Fruit fly (Drosophila melanogaster) whole organism, embryonic: Measurements from ENCODE around the gene RpL23A.

Experiments used
- CG10366 ChIP-seq: fragments of 200-800 bp; sonication (Bioruptor generic); IDR thresholded peaks from 2 replicates; pipeline ENCODE4 v1.3.6; 2022; ENCODE audit warnings: missing biosample characterization, missing genetic modification characterization
- CG11093 ChIP-seq: fragments of 200-800 bp; sonication (Bioruptor generic); IDR thresholded peaks from 3 replicates; pipeline ENCODE4 v1.3.6; 2022; ENCODE audit warnings: missing biosample characterization, missing genetic modification characterization
- CG11695 ChIP-seq: fragments of 200-800 bp; sonication (Bioruptor generic); IDR thresholded peaks from 3 replicates; pipeline ENCODE4 v1.3.6; 2022; ENCODE audit warnings: missing biosample characterization, missing genetic modification characterization
- CG12744 ChIP-seq: fragments of 200-800 bp; sonication (Bioruptor generic); optimal IDR thresholded peaks from 2 replicates; lab custom pipeline; 2016; ENCODE audit warnings: missing biosample characterization, missing genetic modification characterization
- CG14441 ChIP-seq: fragments of 200-800 bp; sonication (Bioruptor generic); IDR thresholded peaks from 2 replicates; pipeline ENCODE4 v1.3.6; 2022; ENCODE audit warnings: missing biosample characterization, missing genetic modification characterization
- CG15696 ChIP-seq: fragments of 200-800 bp; sonication (Bioruptor generic); optimal IDR thresholded peaks from 2 replicates; lab custom pipeline; 2019; ENCODE audit warnings: missing biosample characterization, mild to moderate bottlenecking, missing genetic modification characterization, moderate library complexity
- CG1603 ChIP-seq: fragments of 200-800 bp; sonication (Bioruptor generic); optimal IDR thresholded peaks from 2 replicates; lab custom pipeline; 2019; ENCODE audit warnings: missing biosample characterization, mild to moderate bottlenecking, missing genetic modification characterization, moderate library complexity
- CG16863 ChIP-seq: fragments of 200-800 bp; sonication (Bioruptor generic); optimal IDR thresholded peaks from 3 replicates; lab custom pipeline; 2016; ENCODE audit warnings: missing biosample characterization, missing genetic modification characterization
- CG17359 ChIP-seq: fragments of 200-800 bp; sonication (Bioruptor generic); optimal IDR thresholded peaks from 3 replicates; lab custom pipeline; 2018; ENCODE audit warnings: missing biosample characterization, mild to moderate bottlenecking, missing genetic modification characterization, moderate library complexity
- CG17802 ChIP-seq: fragments of 200-800 bp; sonication (Bioruptor generic); optimal IDR thresholded peaks from 2 replicates; lab custom pipeline; 2018; ENCODE audit warnings: missing biosample characterization, mild to moderate bottlenecking, missing genetic modification characterization, moderate library complexity
- CG17829 ChIP-seq: fragments of 200-800 bp; optimal IDR thresholded peaks from 2 replicates; lab custom pipeline; 2019; ENCODE audit warnings: missing biosample characterization, mild to moderate bottlenecking, missing genetic modification characterization, moderate library complexity
- CG18764 ChIP-seq: fragments of 200-800 bp; sonication (Bioruptor generic); optimal IDR thresholded peaks from 3 replicates; lab custom pipeline; 2016; ENCODE audit warnings: missing biosample characterization, missing genetic modification characterization
- CG33213 ChIP-seq: fragments of 200-800 bp; sonication (Bioruptor generic); optimal IDR thresholded peaks from 3 replicates; lab custom pipeline; 2016; ENCODE audit warnings: missing biosample characterization, missing genetic modification characterization
- CG6654 ChIP-seq: fragments of 200-800 bp; sonication (Bioruptor generic); optimal IDR thresholded peaks from 2 replicates; lab custom pipeline; 2017; ENCODE audit warnings: missing biosample characterization, mild to moderate bottlenecking, missing genetic modification characterization
- CG6813 ChIP-seq: fragments of 200-800 bp; sonication (Bioruptor generic); optimal IDR thresholded peaks from 2 replicates; lab custom pipeline; 2017; ENCODE audit warnings: missing biosample characterization, missing genetic modification characterization, mild to moderate bottlenecking, moderate library complexity, missing genetic modification reagents
- CG7839 ChIP-seq: fragments of 200-800 bp; sonication (Bioruptor generic); optimal IDR thresholded peaks from 3 replicates; lab custom pipeline; 2018; ENCODE audit warnings: missing biosample characterization, mild to moderate bottlenecking, missing genetic modification characterization, moderate library complexity
- D19A ChIP-seq: fragments of 200-800 bp; optimal IDR thresholded peaks from 3 replicates; lab custom pipeline; 2019; ENCODE audit warnings: missing biosample characterization, mild to moderate bottlenecking, missing genetic modification characterization, moderate library complexity
- Dbx ChIP-seq: fragments of 200-800 bp; sonication (Bioruptor generic); IDR thresholded peaks from 3 replicates; pipeline ENCODE4 v1.3.6; 2022; ENCODE audit warnings: missing biosample characterization, missing genetic modification characterization
- ERR ChIP-seq: fragments of 200-800 bp; sonication (Bioruptor generic); optimal IDR thresholded peaks from 2 replicates; lab custom pipeline; 2016; ENCODE audit warnings: missing biosample characterization, missing genetic modification characterization
- Fer1 ChIP-seq: fragments of 200-800 bp; sonication (Bioruptor generic); optimal IDR thresholded peaks from 2 replicates; lab custom pipeline; 2017; ENCODE audit warnings: missing biosample characterization, mild to moderate bottlenecking, missing genetic modification characterization
- HHEX ChIP-seq: fragments of 200-800 bp; sonication (Bioruptor generic); optimal IDR thresholded peaks from 3 replicates; lab custom pipeline; 2017; ENCODE audit warnings: missing biosample characterization, mild to moderate bottlenecking, missing genetic modification characterization, missing genetic modification reagents
- Hand ChIP-seq: fragments of 200-800 bp; sonication (Bioruptor generic); optimal IDR thresholded peaks from 2 replicates; lab custom pipeline; 2017; ENCODE audit warnings: mild to moderate bottlenecking, missing biosample characterization, missing genetic modification reagents, missing genetic modification characterization
- NFAT ChIP-seq: fragments of 200-800 bp; sonication (Bioruptor generic); IDR thresholded peaks from 2 replicates; pipeline ENCODE4 v1.3.6; 2022; ENCODE audit warnings: missing biosample characterization, missing genetic modification characterization
- Nf-YA ChIP-seq: fragments of 200-800 bp; sonication (Bioruptor generic); IDR thresholded peaks from 2 replicates; pipeline ENCODE4 v1.3.6; 2022; ENCODE audit warnings: missing biosample characterization, missing genetic modification characterization
- Vsx1 ChIP-seq: fragments of 200-800 bp; sonication (Bioruptor generic); optimal IDR thresholded peaks from 2 replicates; lab custom pipeline; 2017; ENCODE audit warnings: missing biosample characterization, mild to moderate bottlenecking, missing genetic modification characterization, missing genetic modification reagents
- amos ChIP-seq: fragments of 200-800 bp; sonication (Bioruptor generic); IDR thresholded peaks from 2 replicates; pipeline ENCODE4 v1.3.6; 2022; ENCODE audit warnings: missing biosample characterization, missing genetic modification characterization; ENCODE audit not compliant: partially characterized antibody
- bbx ChIP-seq: fragments of 200-800 bp; sonication (Bioruptor generic); IDR thresholded peaks from 2 replicates; pipeline ENCODE4 v1.3.6; 2022; ENCODE audit warnings: missing biosample characterization, missing genetic modification characterization; ENCODE audit not compliant: partially characterized antibody
- croc ChIP-seq: fragments of 200-800 bp; sonication (Bioruptor generic); conservative IDR thresholded peaks from 3 replicates; pipeline ENCODE4 v1.3.6; 2022; ENCODE audit warnings: missing biosample characterization, missing genetic modification characterization
- dan ChIP-seq: fragments of 200-800 bp; sonication (Bioruptor generic); IDR thresholded peaks from 2 replicates; pipeline ENCODE4 v1.3.6; 2022; ENCODE audit warnings: missing biosample characterization, missing genetic modification characterization
- disco-r ChIP-seq: fragments of 200-800 bp; sonication (Bioruptor generic); optimal IDR thresholded peaks from 2 replicates; lab custom pipeline; 2016; ENCODE audit warnings: missing biosample characterization, missing genetic modification characterization
- dysf ChIP-seq: fragments of 200-800 bp; sonication (Bioruptor generic); IDR thresholded peaks from 3 replicates; pipeline ENCODE4 v1.3.6; 2022; ENCODE audit warnings: missing biosample characterization, missing genetic modification characterization
- ewg ChIP-seq: fragments of 200-800 bp; sonication (Bioruptor generic); optimal IDR thresholded peaks from 3 replicates; lab custom pipeline; 2017; ENCODE audit warnings: mild to moderate bottlenecking, missing biosample characterization, missing genetic modification reagents, missing genetic modification characterization
- fd102C ChIP-seq: fragments of 200-800 bp; sonication (Bioruptor generic); optimal IDR thresholded peaks from 2 replicates; lab custom pipeline; 2018; ENCODE audit warnings: missing biosample characterization, mild to moderate bottlenecking, missing genetic modification characterization, moderate library complexity
- fru ChIP-seq: fragments of >200 bp; optimal IDR thresholded peaks from 2 replicates; lab custom pipeline; 2017
- grn ChIP-seq: fragments of 200-800 bp; sonication (Bioruptor generic); optimal IDR thresholded peaks from 3 replicates; lab custom pipeline; 2017; ENCODE audit warnings: missing biosample characterization, missing genetic modification characterization
- gsb-n ChIP-seq: fragments of 200-800 bp; sonication (Bioruptor generic); optimal IDR thresholded peaks from 3 replicates; lab custom pipeline; 2018; ENCODE audit warnings: missing biosample characterization, mild to moderate bottlenecking, missing genetic modification characterization
- ind ChIP-seq: fragments of 200-800 bp; sonication (Bioruptor generic); optimal IDR thresholded peaks from 3 replicates; lab custom pipeline; 2016; ENCODE audit warnings: missing biosample characterization, missing genetic modification characterization
- jigr1 ChIP-seq: fragments of 200-800 bp; sonication (Bioruptor generic); IDR thresholded peaks from 3 replicates; pipeline ENCODE4 v1.3.6; 2022; ENCODE audit warnings: missing biosample characterization, missing genetic modification characterization
- ken ChIP-seq: fragments of 200-800 bp; sonication (Bioruptor generic); IDR thresholded peaks from 3 replicates; pipeline ENCODE4 v1.3.6; 2022; ENCODE audit warnings: missing biosample characterization, missing genetic modification characterization
- otp ChIP-seq: fragments of 200-800 bp; sonication (Bioruptor generic); IDR thresholded peaks from 3 replicates; pipeline ENCODE4, ENCODE4 v1.3.6; 2022; ENCODE audit warnings: missing biosample characterization, missing genetic modification characterization
- p53 ChIP-seq: fragments of 200-800 bp; sonication (Bioruptor generic); optimal IDR thresholded peaks from 2 replicates; lab custom pipeline; 2016; ENCODE audit warnings: missing biosample characterization, missing genetic modification characterization
- sens-2 ChIP-seq: fragments of 200-800 bp; sonication (Bioruptor generic); IDR thresholded peaks from 2 replicates; pipeline ENCODE4 v1.3.6; 2022; ENCODE audit warnings: missing biosample characterization, missing genetic modification characterization
- seq ChIP-seq: fragments of 200-800 bp; sonication (Bioruptor generic); IDR thresholded peaks from 2 replicates; pipeline ENCODE4 v1.3.6; 2022; ENCODE audit warnings: missing biosample characterization, missing genetic modification characterization
- shn ChIP-seq: fragments of 200-800 bp; sonication (Bioruptor generic); optimal IDR thresholded peaks from 3 replicates; lab custom pipeline; 2016; ENCODE audit warnings: missing biosample characterization, missing genetic modification characterization
- sim ChIP-seq: fragments of 200-800 bp; sonication (Bioruptor generic); IDR thresholded peaks from 2 replicates; pipeline ENCODE4 v1.3.6; 2022; ENCODE audit warnings: missing biosample characterization, missing genetic modification characterization
- slbo ChIP-seq: fragments of 200-800 bp; sonication (Bioruptor generic); IDR thresholded peaks from 2 replicates; pipeline ENCODE4 v1.3.6; 2022; ENCODE audit warnings: missing biosample characterization, missing genetic modification characterization
- tio ChIP-seq: fragments of 200-800 bp; sonication (Bioruptor generic); optimal IDR thresholded peaks from 2 replicates; lab custom pipeline; 2017; ENCODE audit warnings: missing biosample characterization, missing genetic modification characterization, inconsistent platforms
- ttk ChIP-seq: fragments of 200-800 bp; sonication (Bioruptor generic); IDR thresholded peaks from 2 replicates; pipeline ENCODE4 v2.1.2; 2022; ENCODE audit warnings: missing biosample characterization, missing genetic modification characterization

RpL23A gene

DNA sequence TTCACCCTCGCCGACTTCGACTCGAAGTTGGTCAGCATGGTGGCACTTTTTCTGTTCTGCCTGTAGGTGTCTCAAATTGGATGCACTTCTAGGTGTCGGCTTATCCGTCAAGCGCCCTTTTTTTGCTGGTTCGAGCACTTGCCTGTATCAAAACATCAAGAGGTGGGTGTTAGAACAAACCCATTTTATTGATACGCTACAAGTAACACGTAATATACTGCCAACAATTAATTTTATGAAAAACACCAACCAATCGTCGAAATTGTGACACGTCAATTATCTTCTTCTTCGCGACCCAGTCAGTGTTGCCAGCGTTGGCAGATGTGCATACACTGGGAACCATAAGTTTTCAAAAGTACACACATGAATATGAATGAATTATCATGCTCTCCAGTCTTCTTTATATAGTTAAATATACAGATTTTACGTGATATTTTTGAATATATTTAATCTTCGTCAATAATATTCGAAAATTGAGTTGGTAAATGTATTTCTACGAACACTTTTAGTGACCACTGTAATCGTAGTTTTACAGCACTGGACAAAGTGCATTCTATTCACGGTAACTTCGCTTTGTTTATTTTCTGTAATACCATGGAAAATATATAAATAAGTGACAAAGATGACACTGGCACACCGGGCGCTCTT lies 23.4 kb downstream of the RpL23A start, which contains the start of the genes alphaCOP and CG13919 (continued):
- TF ChIP-seq CG18764 (peak; percentile 88), CG17802 (tag; lab: Kevin White, UChicago) (peak; percentile 75), CG6813 (peak; percentile 75), seq (peak; percentile 96), dysf (GFP tag; lab: Robert Waterston, UW) (peak; percentile 97), bbx (GFP tag; lab: Robert Waterston, UW) (no peak), Vsx1 (peak; percentile 87), CG7839 (peak; percentile 99), Dbx (GFP tag; lab: Robert Waterston, UW) (peak; percentile 93), CG33213 (peak; percentile 80), grn (GFP tag; lab: Kevin White, UChicago) (peak; percentile 85), shn (GFP tag; lab: Kevin White, UChicago) (peak; percentile 84), Hand (peak; percentile 91), croc (peak; percentile 95), sim (GFP tag; lab: Robert Waterston, UW) (peak; percentile 87), sens-2 (GFP tag; lab: Robert Waterston, UW) (peak; percentile 96), D19A (tag; lab: Kevin White, UChicago) (peak; percentile 88), otp (GFP tag; lab: Robert Waterston, UW) (peak; percentile 98), CG1603 (tag; lab: Kevin White, UChicago) (peak; percentile 86)

DNA sequence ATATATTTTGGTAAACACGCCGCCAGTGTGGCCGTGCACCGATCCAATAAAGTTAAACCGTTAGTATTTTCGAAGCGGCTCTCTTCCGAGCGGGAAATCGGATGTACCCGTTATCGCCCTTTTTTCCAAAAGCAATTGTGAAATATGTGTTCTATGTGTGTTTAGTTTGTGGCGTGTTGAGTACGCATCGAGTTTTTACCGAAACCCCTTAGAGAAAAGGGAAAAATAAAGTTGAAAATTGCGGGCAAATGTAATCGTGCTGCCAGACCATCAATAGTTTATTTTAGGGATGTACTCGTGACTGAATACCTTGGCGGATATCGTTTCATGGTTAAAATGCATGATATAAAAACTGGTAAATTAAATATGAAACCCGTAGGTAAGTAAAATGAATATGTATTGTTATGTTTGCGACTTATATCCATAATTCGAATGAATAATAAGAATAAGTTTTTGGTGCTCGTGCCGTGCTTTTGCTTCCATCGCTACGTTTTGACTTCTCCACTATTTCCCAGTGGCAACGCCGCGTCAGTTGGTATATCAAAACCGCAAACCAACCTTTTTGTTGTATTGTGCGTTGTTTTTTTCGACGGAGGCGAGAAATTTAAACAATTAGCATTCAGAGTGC lies 29.2 kb downstream of the RpL23A start, which contains the start of the genes Mettl2 and Bgb:
Mettl2 (minus strand) TSS at position 51 of the 628 bp plus-strand sequence.
Bgb (plus strand) TSS at position 527 of the 628 bp plus-strand sequence.
- TF ChIP-seq CG17829 (tag; lab: Kevin White, UChicago) = peak; percentile 77
- TF ChIP-seq otp (GFP tag; lab: Robert Waterston, UW) = 0 out of 3 replicates have a peak, but pooled peaks have one; percentile 34
- TF ChIP-seq fd102C = no peak
- peak; percentile 16 for TF ChIP-seq CG6654 (GFP tag; lab: Kevin White, UChicago)
- TF ChIP-seq CG12744 (GFP tag; lab: Kevin White, UChicago) = no peak
- no peak for TF ChIP-seq tio (GFP tag; lab: Kevin White, UChicago)
- no peak for TF ChIP-seq fru (lab: Kevin White, UChicago)
- peak; percentile 41; the same call in 1 of the 2 replicates for TF ChIP-seq bbx (GFP tag; lab: Robert Waterston, UW)
- peak; percentile 64 for TF ChIP-seq NFAT (GFP tag; lab: Robert Waterston, UW)
- TF ChIP-seq ERR = peak; percentile 28
- peak; percentile 49 for TF ChIP-seq gsb-n (tag; lab: Kevin White, UChicago)
- TF ChIP-seq HHEX (GFP tag; lab: Kevin White, UChicago) = peak; percentile 32
- peak; percentile 66 for TF ChIP-seq amos (GFP tag; lab: Robert Waterston, UW)
- peak; percentile 58 for TF ChIP-seq Fer1
- peak; percentile 29 for TF ChIP-seq ewg (GFP tag; lab: Kevin White, UChicago)
- peak; percentile 90 for TF ChIP-seq ind (GFP tag; lab: Kevin White, UChicago)
- peak; percentile 69 for TF ChIP-seq CG10366
- peak; percentile 49; the same call in 1 of the 3 replicates for TF ChIP-seq CG11093
- peak; percentile 49 for TF ChIP-seq CG16863 (GFP tag; lab: Kevin White, UChicago)
- TF ChIP-seq CG14441 = peak; percentile 81
- peak; percentile 60 for TF ChIP-seq disco-r (GFP tag; lab: Kevin White, UChicago)
- peak; percentile 71; the same call in 2 of the 3 replicates for TF ChIP-seq jigr1
- peak; percentile 89 for TF ChIP-seq CG15696 (tag; lab: Kevin White, UChicago)
- peak; percentile 40; the same call in 1 of the 2 replicates for TF ChIP-seq dan (GFP tag; lab: Robert Waterston, UW)
- peak; percentile 18 for TF ChIP-seq p53 (GFP tag; lab: Kevin White, UChicago)
- no peak for TF ChIP-seq sim (GFP tag; lab: Robert Waterston, UW)
- no peak for TF ChIP-seq Vsx1
- TF ChIP-seq CG11695 (GFP tag; lab: Robert Waterston, UW) = peak; percentile 81; the same call in 2 of the 3 replicates
- TF ChIP-seq Nf-YA (GFP tag; lab: Robert Waterston, UW) = no peak
- peak; percentile 76 for TF ChIP-seq ken
- peak; percentile 62 for TF ChIP-seq CG17359 (tag; lab: Kevin White, UChicago)
- peak; percentile 89 for TF ChIP-seq slbo (GFP tag; lab: Robert Waterston, UW)
- peak; percentile 80 for TF ChIP-seq ttk (GFP tag; lab: Robert Waterston, UW)
